Fruit fly (Drosophila melanogaster) whole organism, embryonic: ENCODE results near the gene CG7304.

Experiments used
- Abd-B ChIP-seq: fragments of 200-800 bp; sonication (Bioruptor generic); optimal IDR thresholded peaks from 2 replicates; lab custom pipeline; 2018; ENCODE audit warnings: missing biosample characterization, mild to moderate bottlenecking, missing genetic modification characterization, moderate library complexity
- Awh ChIP-seq: fragments of 200-800 bp; sonication (Bioruptor generic); IDR thresholded peaks from 2 replicates; pipeline ENCODE4, ENCODE4 v1.3.6; 2022; ENCODE audit warnings: missing biosample characterization, missing genetic modification characterization
- CG1024 ChIP-seq: fragments of 200-800 bp; sonication (Bioruptor generic); IDR thresholded peaks from 2 replicates; pipeline ENCODE4 v1.3.6; 2022; ENCODE audit warnings: missing biosample characterization, missing genetic modification characterization
- CG11695 ChIP-seq: fragments of 200-800 bp; sonication (Bioruptor generic); IDR thresholded peaks from 3 replicates; pipeline ENCODE4 v1.3.6; 2022; ENCODE audit warnings: missing biosample characterization, missing genetic modification characterization
- CG12299 ChIP-seq: fragments of 200-800 bp; sonication (Bioruptor generic); optimal IDR thresholded peaks from 2 replicates; lab custom pipeline; 2018; ENCODE audit warnings: missing biosample characterization, mild to moderate bottlenecking, missing genetic modification characterization
- CG1233 ChIP-seq: fragments of 200-800 bp; sonication (Bioruptor generic); optimal IDR thresholded peaks from 4 replicates; lab custom pipeline; 2018; ENCODE audit warnings: missing biosample characterization, mild to moderate bottlenecking, missing genetic modification characterization
- CG12659 ChIP-seq: fragments of 200-800 bp; sonication (Bioruptor generic); optimal IDR thresholded peaks from 3 replicates; lab custom pipeline; 2017; ENCODE audit warnings: mild to moderate bottlenecking, missing biosample characterization, missing genetic modification reagents, missing genetic modification characterization
- CG13123 ChIP-seq: fragments of 200-800 bp; sonication (Bioruptor generic); optimal IDR thresholded peaks from 2 replicates; lab custom pipeline; 2016; ENCODE audit warnings: missing biosample characterization, missing genetic modification characterization
- CG13775 ChIP-seq: fragments of 200-800 bp; sonication (Bioruptor generic); optimal IDR thresholded peaks from 3 replicates; lab custom pipeline; 2017; ENCODE audit warnings: missing biosample characterization, mild to moderate bottlenecking, missing genetic modification characterization
- CG14667 ChIP-seq: fragments of 200-800 bp; sonication (Bioruptor generic); IDR thresholded peaks from 2 replicates; pipeline ENCODE4 v1.3.6; 2022; ENCODE audit warnings: missing biosample characterization, missing genetic modification characterization
- CG14710 ChIP-seq: fragments of 200-800 bp; sonication (Bioruptor generic); optimal IDR thresholded peaks from 3 replicates; lab custom pipeline; 2019; ENCODE audit warnings: missing biosample characterization, mild to moderate bottlenecking, missing genetic modification characterization, moderate library complexity
- CG15011 ChIP-seq: fragments of 200-800 bp; sonication (Bioruptor generic); optimal IDR thresholded peaks from 3 replicates; lab custom pipeline; 2018; ENCODE audit warnings: missing biosample characterization, mild to moderate bottlenecking, missing genetic modification characterization
- CG17186 ChIP-seq: fragments of 200-800 bp; sonication (Bioruptor generic); optimal IDR thresholded peaks from 3 replicates; lab custom pipeline; 2017; ENCODE audit warnings: missing biosample characterization, missing genetic modification reagents, missing genetic modification characterization
- CG17385 ChIP-seq: fragments of 200-800 bp; sonication (Bioruptor generic); optimal IDR thresholded peaks from 3 replicates; lab custom pipeline; 2018; ENCODE audit warnings: missing biosample characterization, mild to moderate bottlenecking, missing genetic modification characterization
- CG34224 ChIP-seq: fragments of 200-800 bp; sonication (Bioruptor generic); IDR thresholded peaks from 3 replicates; pipeline ENCODE4 v1.3.6; 2022; ENCODE audit warnings: missing biosample characterization, missing genetic modification characterization; ENCODE audit not compliant: partially characterized antibody
- CG4328 ChIP-seq: fragments of 200-800 bp; sonication (Bioruptor generic); optimal IDR thresholded peaks from 3 replicates; lab custom pipeline; 2017; ENCODE audit warnings: missing biosample characterization, missing genetic modification reagents, missing genetic modification characterization
- CG4404 ChIP-seq: fragments of 200-800 bp; sonication (Bioruptor generic); IDR thresholded peaks from 2 replicates; pipeline ENCODE4 v1.3.6; 2022; ENCODE audit warnings: missing biosample characterization, missing genetic modification characterization
- CG4854 ChIP-seq: fragments of 200-800 bp; sonication (Bioruptor generic); optimal IDR thresholded peaks from 2 replicates; lab custom pipeline; 2016; ENCODE audit warnings: missing biosample characterization, missing genetic modification characterization, inconsistent platforms
- CG6654 ChIP-seq: fragments of 200-800 bp; sonication (Bioruptor generic); optimal IDR thresholded peaks from 2 replicates; lab custom pipeline; 2017; ENCODE audit warnings: missing biosample characterization, mild to moderate bottlenecking, missing genetic modification characterization
- CG7839 ChIP-seq: fragments of 200-800 bp; sonication (Bioruptor generic); optimal IDR thresholded peaks from 3 replicates; lab custom pipeline; 2018; ENCODE audit warnings: missing biosample characterization, mild to moderate bottlenecking, missing genetic modification characterization, moderate library complexity
- CG8359 ChIP-seq: fragments of 200-800 bp; sonication (Bioruptor generic); optimal IDR thresholded peaks from 2 replicates; lab custom pipeline; 2017; ENCODE audit warnings: missing biosample characterization, mild to moderate bottlenecking, missing genetic modification characterization, borderline replicate concordance
- CG8924 ChIP-seq: fragments of 200-800 bp; optimal IDR thresholded peaks from 3 replicates; lab custom pipeline; 2019; ENCODE audit warnings: missing biosample characterization, mild to moderate bottlenecking, missing genetic modification characterization, moderate library complexity
- CG9797 ChIP-seq: fragments of 200-800 bp; sonication (Bioruptor generic); optimal IDR thresholded peaks from 3 replicates; lab custom pipeline; 2018; ENCODE audit warnings: missing biosample characterization, mild to moderate bottlenecking, missing genetic modification characterization
- ERR ChIP-seq: fragments of 200-800 bp; sonication (Bioruptor generic); optimal IDR thresholded peaks from 2 replicates; lab custom pipeline; 2016; ENCODE audit warnings: missing biosample characterization, missing genetic modification characterization
- Fer1 ChIP-seq: fragments of 200-800 bp; sonication (Bioruptor generic); optimal IDR thresholded peaks from 2 replicates; lab custom pipeline; 2017; ENCODE audit warnings: missing biosample characterization, mild to moderate bottlenecking, missing genetic modification characterization
- HLH3B ChIP-seq: fragments of 200-800 bp; sonication (Bioruptor generic); IDR thresholded peaks from 2 replicates; pipeline ENCODE4 v1.3.6; 2022; ENCODE audit warnings: missing biosample characterization, missing genetic modification characterization
- HLH54F ChIP-seq: fragments of 200-800 bp; sonication (Bioruptor generic); optimal IDR thresholded peaks from 3 replicates; lab custom pipeline; 2016; ENCODE audit warnings: missing biosample characterization, missing genetic modification characterization
- Hr3 ChIP-seq: fragments of 200-800 bp; sonication (Bioruptor generic); optimal IDR thresholded peaks from 3 replicates; lab custom pipeline; 2016; ENCODE audit warnings: missing biosample characterization, missing genetic modification characterization
- MBD-R2 ChIP-seq: fragments of 200-800 bp; sonication (Bioruptor generic); IDR thresholded peaks from 2 replicates; pipeline ENCODE4 v1.3.6; 2022; ENCODE audit warnings: missing biosample characterization, missing genetic modification characterization
- NFAT ChIP-seq: fragments of 200-800 bp; sonication (Bioruptor generic); IDR thresholded peaks from 2 replicates; pipeline ENCODE4 v1.3.6; 2022; ENCODE audit warnings: missing biosample characterization, missing genetic modification characterization
- Opbp ChIP-seq: fragments of 200-800 bp; sonication (Bioruptor generic); IDR thresholded peaks from 3 replicates; pipeline ENCODE4 v1.3.6; 2022; ENCODE audit warnings: missing biosample characterization, missing genetic modification characterization; ENCODE audit not compliant: partially characterized antibody
- Sry-δ ChIP-seq: fragments of 200-800 bp; sonication (Bioruptor generic); optimal IDR thresholded peaks from 2 replicates; lab custom pipeline; 2016; ENCODE audit warnings: missing biosample characterization, missing genetic modification characterization
- amos ChIP-seq: fragments of 200-800 bp; sonication (Bioruptor generic); IDR thresholded peaks from 2 replicates; pipeline ENCODE4 v1.3.6; 2022; ENCODE audit warnings: missing biosample characterization, missing genetic modification characterization; ENCODE audit not compliant: partially characterized antibody
- ase ChIP-seq: fragments of 200-800 bp; sonication (Bioruptor generic); IDR thresholded peaks from 3 replicates; pipeline ENCODE4 v1.3.6; 2022; ENCODE audit warnings: missing biosample characterization, missing genetic modification characterization
- chif ChIP-seq, 2 experiments: fragments of 200-800 bp; sonication (Bioruptor generic); optimal IDR thresholded peaks; 3 replicates each; lab custom pipeline; 2016; ENCODE audit warnings: missing biosample characterization in 2 of 2, missing genetic modification characterization in 2 of 2
- crol ChIP-seq: fragments of 200-800 bp; sonication (Bioruptor generic); IDR thresholded peaks from 2 replicates; pipeline ENCODE4 v1.3.6; 2022; ENCODE audit warnings: missing biosample characterization, missing genetic modification characterization
- dati ChIP-seq: fragments of 200-800 bp; sonication (Bioruptor generic); IDR thresholded peaks from 2 replicates; pipeline ENCODE4 v1.3.6; 2022; ENCODE audit warnings: missing biosample characterization, missing genetic modification characterization
- disco-r ChIP-seq: fragments of 200-800 bp; sonication (Bioruptor generic); optimal IDR thresholded peaks from 2 replicates; lab custom pipeline; 2016; ENCODE audit warnings: missing biosample characterization, missing genetic modification characterization
- gem ChIP-seq: fragments of 200-800 bp; sonication (Bioruptor generic); optimal IDR thresholded peaks from 2 replicates; lab custom pipeline; 2019; ENCODE audit warnings: missing biosample characterization, mild to moderate bottlenecking, missing genetic modification characterization, moderate library complexity
- gfzf ChIP-seq: fragments of 200-800 bp; sonication (Bioruptor generic); optimal IDR thresholded peaks from 2 replicates; lab custom pipeline; 2016; ENCODE audit warnings: missing biosample characterization, mild to moderate bottlenecking, missing genetic modification characterization, moderate library complexity
- gsb-n ChIP-seq: fragments of 200-800 bp; sonication (Bioruptor generic); optimal IDR thresholded peaks from 3 replicates; lab custom pipeline; 2018; ENCODE audit warnings: missing biosample characterization, mild to moderate bottlenecking, missing genetic modification characterization
- lbe ChIP-seq: fragments of 200-800 bp; sonication (Bioruptor generic); optimal IDR thresholded peaks from 2 replicates; lab custom pipeline; 2016; ENCODE audit warnings: missing biosample characterization, mild to moderate bottlenecking, missing genetic modification characterization
- lola ChIP-seq, 3 experiments: fragments of >200 bp in 2 of 3; fragments of 200-800 bp in 1 of 3; sonication (Bioruptor generic) in 1 of 3; optimal IDR thresholded peaks; 2 replicates each; lab custom pipeline; 2017 to 2019; ENCODE audit warnings: missing biosample characterization in 3 of 3, missing genetic modification characterization in 3 of 3, mild to moderate bottlenecking in 1 of 3, moderate library complexity in 1 of 3
- onecut ChIP-seq: fragments of 200-800 bp; sonication (Bioruptor generic); IDR thresholded peaks from 2 replicates; pipeline ENCODE4 v1.3.6; 2022; ENCODE audit warnings: missing biosample characterization, missing genetic modification characterization
- prd ChIP-seq, 3 experiments: fragments of >200 bp in 2 of 3; fragments of 200-800 bp in 1 of 3; sonication (Bioruptor generic) in 1 of 3; optimal IDR thresholded peaks in 2 of 3; IDR thresholded peaks in 1 of 3; 2 replicates in 2 of 3; 3 replicates in 1 of 3; pipeline versions ENCODE4 v1.3.6 to Lab custom; 2017 to 2022; ENCODE audit warnings: missing biosample characterization in 1 of 3, missing genetic modification characterization in 1 of 3
- pum ChIP-seq: fragments of 200-800 bp; sonication (Bioruptor generic); optimal IDR thresholded peaks from 2 replicates; lab custom pipeline; 2016; ENCODE audit warnings: missing biosample characterization, missing genetic modification characterization
- so ChIP-seq: fragments of 200-800 bp; sonication (Bioruptor generic); IDR thresholded peaks from 3 replicates; pipeline ENCODE4 v1.3.6; 2022; ENCODE audit warnings: missing biosample characterization, missing genetic modification characterization
- tap ChIP-seq: fragments of 200-800 bp; optimal IDR thresholded peaks from 3 replicates; lab custom pipeline; 2019; ENCODE audit warnings: missing biosample characterization, mild to moderate bottlenecking, missing genetic modification characterization, moderate library complexity
- zfh1 ChIP-seq: fragments of 200-800 bp; sonication (Bioruptor generic); IDR thresholded peaks from 3 replicates; pipeline ENCODE4 v1.3.6; 2022; ENCODE audit warnings: missing biosample characterization, missing genetic modification characterization

Gene CG7304

dm6 chr3L:15675111-15675510, 4.4 kb upstream of the CG7304 start (continued):
- TF ChIP-seq CG17385 (GFP tag; lab: Kevin White, UChicago), result peak; percentile 25
- TF ChIP-seq CG1024, result peak; percentile 42
- TF ChIP-seq HLH3B (GFP tag; lab: Robert Waterston, UW), result peak; percentile 38; the same call in 1 of the 2 replicates
- peak; percentile 47; the same call in 1 of the 2 replicates for TF ChIP-seq Awh (GFP tag; lab: Robert Waterston, UW)
- no peak for TF ChIP-seq CG12299 (tag; lab: Kevin White, UChicago)
- peak; percentile 25 for TF ChIP-seq CG12659 (GFP tag; lab: Kevin White, UChicago)
- peak; percentile 87 for TF ChIP-seq gem (tag; lab: Kevin White, UChicago)
- peak; percentile 17 for TF ChIP-seq CG13123
- peak; percentile 63 to 88 for TF ChIP-seq chif (GFP tag; optimal IDR thresholded peaks at IDR 0.05; lab: Kevin White, UChicago)
- TF ChIP-seq CG8924 (tag; lab: Kevin White, UChicago), result peak; percentile 67
- TF ChIP-seq dati (GFP tag; lab: Robert Waterston, UW), result 0 out of 2 replicates have a peak, but pooled peaks have one; percentile 32
- TF ChIP-seq CG34224 (GFP tag; lab: Robert Waterston, UW), result no peak
- TF ChIP-seq Opbp (GFP tag; lab: Robert Waterston, UW), result no peak
- peak; percentile 62 for TF ChIP-seq CG17186
- TF ChIP-seq CG1233 (GFP tag; lab: Kevin White, UChicago), result peak; percentile 61
- TF ChIP-seq tap, result peak; percentile 39
- no peak for TF ChIP-seq amos
- no peak for TF ChIP-seq CG4328
- TF ChIP-seq CG9797 (GFP tag; lab: Kevin White, UChicago), result no peak
- no peak for TF ChIP-seq gfzf (GFP tag; lab: Kevin White, UChicago)
- TF ChIP-seq lbe (GFP tag; lab: Kevin White, UChicago), result no peak
- TF ChIP-seq CG7839 (tag; lab: Kevin White, UChicago), result peak; percentile 71
- TF ChIP-seq CG4854 (GFP tag; lab: Kevin White, UChicago), result peak; percentile 38
- peak; percentile 62; the same call in 1 of the 3 replicates for TF ChIP-seq so (GFP tag; lab: Robert Waterston, UW)
- TF ChIP-seq crol (GFP tag; lab: Robert Waterston, UW), result peak; percentile 64
- peak; percentile 59 for TF ChIP-seq CG8359 (GFP tag; lab: Kevin White, UChicago)
- TF ChIP-seq CG14667, result 0 out of 2 replicates have a peak, but pooled peaks have one; percentile 15
- TF ChIP-seq ase (GFP tag; lab: Robert Waterston, UW), result peak; percentile 25; the same call in 1 of the 3 replicates
- no peak for TF ChIP-seq CG15011
- TF ChIP-seq HLH54F (GFP tag; lab: Kevin White, UChicago), result no peak
- TF ChIP-seq pum, result peak; percentile 78
- peak; percentile 60 for TF ChIP-seq Hr3
- 0 out of 3 replicates have a peak, but pooled peaks have one; percentile 44 for TF ChIP-seq CG11695 (GFP tag; lab: Robert Waterston, UW)
- TF ChIP-seq zfh1 (GFP tag; lab: Robert Waterston, UW), result peak; percentile 89
- 0 out of 2 replicates have a peak, but pooled peaks have one; percentile 22 for TF ChIP-seq onecut (GFP tag; lab: Robert Waterston, UW)
- peak; percentile 73 for TF ChIP-seq CG4404 (GFP tag; lab: Robert Waterston, UW)
- TF ChIP-seq CG13775 (GFP tag; lab: Kevin White, UChicago), result peak; percentile 66
- TF ChIP-seq Sry-δ (GFP tag; lab: Kevin White, UChicago), result peak; percentile 21
- peak in 1 of 3 experiments; percentile 89 for TF ChIP-seq lola (GFP tag; optimal IDR thresholded peaks at IDR 0.05; lab: Kevin White, UChicago)
- TF ChIP-seq disco-r (GFP tag; lab: Kevin White, UChicago), result peak; percentile 13
- no peak for TF ChIP-seq ERR
- no peak for TF ChIP-seq MBD-R2 (GFP tag; lab: Robert Waterston, UW)
- TF ChIP-seq gsb-n (tag; lab: Kevin White, UChicago), result peak; percentile 77
- TF ChIP-seq Fer1 (GFP tag; lab: Kevin White, UChicago), result no peak
- peak; percentile 46 for TF ChIP-seq CG6654
- TF ChIP-seq Abd-B (GFP tag; lab: Kevin White, UChicago), result peak; percentile 54
- no peak for TF ChIP-seq NFAT (GFP tag; lab: Robert Waterston, UW)
- peak; percentile 90 for TF ChIP-seq CG14710 (tag; lab: Kevin White, UChicago)
- no peak for TF ChIP-seq prd (optimal IDR thresholded peaks at IDR 0.05; lab: Kevin White, UChicago)
- TF ChIP-seq prd (GFP tag; IDR thresholded peaks at IDR 0.05; lab: Robert Waterston, UW), result peak; percentile 76; the same call in 2 of the 3 replicates
